Worm (Caenorhabditis elegans) whole organism, midembryonic: ENCODE results near the gene eif-2Bepsilon.

Experiments
- flt-1 ChIP-seq: fragments of 200-800 bp; sonication (Bioruptor generic); IDR thresholded peaks from 2 replicates; pipeline ENCODE4 v1.3.6; 2022; ENCODE audit warnings: missing genetic modification characterization, missing compliant biosample characterization
- med-1 ChIP-seq: sonication (generic microtip); optimal IDR thresholded peaks from 2 replicates; lab custom pipeline; 2017; ENCODE audit warnings: missing genetic modification characterization, mild to moderate bottlenecking, missing compliant biosample characterization, antibody characterized with exemption, missing genetic modification reagents; ENCODE audit not compliant: insufficient read depth
- ztf-29 ChIP-seq: fragments of 200-800 bp; sonication (Bioruptor generic); IDR thresholded peaks from 2 replicates; pipeline ENCODE4 v1.3.6; 2022; ENCODE audit warnings: missing genetic modification reagents, missing genetic modification characterization, missing compliant biosample characterization

DNA sequence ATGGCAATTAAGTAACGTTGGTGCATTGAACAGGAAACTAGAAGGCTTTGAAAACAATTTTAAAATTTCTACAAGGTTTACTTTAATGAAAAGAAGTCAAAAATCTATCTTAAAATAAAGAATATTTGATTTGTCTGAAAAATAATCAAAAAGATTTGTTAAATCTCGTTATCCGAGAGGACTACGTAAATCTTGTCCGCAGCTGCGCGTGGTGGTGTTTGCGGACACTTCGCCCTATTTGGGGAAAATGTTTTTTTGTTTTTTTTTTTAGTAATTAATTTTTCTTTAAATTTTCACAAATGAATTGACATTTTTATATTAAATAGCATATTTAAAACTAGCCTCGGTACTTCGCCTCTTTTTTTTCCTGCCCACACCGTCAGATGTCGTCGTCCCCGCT lies 22.3 kb downstream of the eif-2Bepsilon start:
- TF ChIP-seq med-1 (GFP tag; lab: Kevin White, UChicago) (no peak), flt-1 (GFP tag; lab: Robert Waterston, UW) (no peak), ztf-29 (no peak)
